Fruit fly (Drosophila melanogaster) whole organism, embryonic: Measurements from ENCODE around the gene CG15209.
A peak's percentile ranks its signal among the peaks of the same experiment; 100 is the strongest.

Source experiments
- Bdp1 ChIP-seq: fragments of 200-800 bp; sonication (Bioruptor generic); optimal IDR thresholded peaks from 3 replicates; lab custom pipeline; 2016; ENCODE audit warnings: missing biosample characterization, missing genetic modification characterization
- Bgb ChIP-seq: fragments of 200-800 bp; sonication (Bioruptor generic); IDR thresholded peaks from 2 replicates; pipeline ENCODE4 v1.3.6; 2022; ENCODE audit warnings: missing biosample characterization, missing genetic modification characterization; ENCODE audit not compliant: partially characterized antibody
- CG12391 ChIP-seq: fragments of 200-800 bp; sonication (Bioruptor generic); optimal IDR thresholded peaks from 3 replicates; lab custom pipeline; 2018; ENCODE audit warnings: missing biosample characterization, mild to moderate bottlenecking, missing genetic modification characterization, moderate library complexity
- CG12659 ChIP-seq: fragments of 200-800 bp; sonication (Bioruptor generic); optimal IDR thresholded peaks from 3 replicates; lab custom pipeline; 2017; ENCODE audit warnings: mild to moderate bottlenecking, missing biosample characterization, missing genetic modification reagents, missing genetic modification characterization
- CG15479 ChIP-seq: fragments of 200-800 bp; sonication (Bioruptor generic); optimal IDR thresholded peaks from 3 replicates; lab custom pipeline; 2019; ENCODE audit warnings: missing biosample characterization, mild to moderate bottlenecking, missing genetic modification characterization, moderate library complexity
- CG15514 ChIP-seq: fragments of 200-800 bp; sonication (Bioruptor generic); optimal IDR thresholded peaks from 3 replicates; lab custom pipeline; 2017; ENCODE audit warnings: missing biosample characterization, missing genetic modification characterization, mild to moderate bottlenecking, moderate library complexity, missing genetic modification reagents
- CG1603 ChIP-seq: fragments of 200-800 bp; sonication (Bioruptor generic); optimal IDR thresholded peaks from 2 replicates; lab custom pipeline; 2019; ENCODE audit warnings: missing biosample characterization, mild to moderate bottlenecking, missing genetic modification characterization, moderate library complexity
- CG1647 ChIP-seq: fragments of 200-800 bp; sonication (Bioruptor generic); optimal IDR thresholded peaks from 3 replicates; lab custom pipeline; 2016; ENCODE audit warnings: missing biosample characterization, missing genetic modification characterization
- CG17186 ChIP-seq: fragments of 200-800 bp; sonication (Bioruptor generic); optimal IDR thresholded peaks from 3 replicates; lab custom pipeline; 2017; ENCODE audit warnings: missing biosample characterization, missing genetic modification reagents, missing genetic modification characterization
- CG17912 ChIP-seq: fragments of 200-800 bp; sonication (Bioruptor generic); optimal IDR thresholded peaks from 2 replicates; lab custom pipeline; 2018; ENCODE audit warnings: missing biosample characterization, mild to moderate bottlenecking, missing genetic modification characterization
- CG30020 ChIP-seq: fragments of 200-800 bp; optimal IDR thresholded peaks from 2 replicates; lab custom pipeline; 2019; ENCODE audit warnings: missing biosample characterization, mild to moderate bottlenecking, missing genetic modification characterization, moderate library complexity
- CG30403 ChIP-seq: fragments of 200-800 bp; sonication (Bioruptor generic); optimal IDR thresholded peaks from 3 replicates; lab custom pipeline; 2016; ENCODE audit warnings: missing biosample characterization, missing genetic modification characterization
- CG34224 ChIP-seq: fragments of 200-800 bp; sonication (Bioruptor generic); IDR thresholded peaks from 3 replicates; pipeline ENCODE4 v1.3.6; 2022; ENCODE audit warnings: missing biosample characterization, missing genetic modification characterization; ENCODE audit not compliant: partially characterized antibody
- CG3995 ChIP-seq: fragments of 200-800 bp; sonication (Bioruptor generic); optimal IDR thresholded peaks from 3 replicates; lab custom pipeline; 2016; ENCODE audit warnings: missing biosample characterization, missing genetic modification characterization
- CG7963 ChIP-seq: fragments of 200-800 bp; sonication (Bioruptor generic); IDR thresholded peaks from 3 replicates; pipeline ENCODE4 v1.3.6; 2022; ENCODE audit warnings: missing biosample characterization, missing genetic modification characterization; ENCODE audit not compliant: partially characterized antibody
- CG9727 ChIP-seq: fragments of 200-800 bp; sonication (Bioruptor generic); optimal IDR thresholded peaks from 3 replicates; lab custom pipeline; 2017; ENCODE audit warnings: missing biosample characterization, mild to moderate bottlenecking, missing genetic modification characterization
- CG9817 ChIP-seq: fragments of 200-800 bp; sonication (Bioruptor generic); optimal IDR thresholded peaks from 2 replicates; lab custom pipeline; 2018; ENCODE audit warnings: missing biosample characterization, mild to moderate bottlenecking, missing genetic modification characterization, moderate library complexity
- Dll ChIP-seq: fragments of 200-800 bp; sonication (Bioruptor generic); IDR thresholded peaks from 4 replicates; pipeline ENCODE4 v1.3.6; 2022; ENCODE audit warnings: missing biosample characterization, missing genetic modification characterization; ENCODE audit not compliant: partially characterized antibody
- E2f2 ChIP-seq: fragments of 200-800 bp; sonication (Bioruptor generic); IDR thresholded peaks from 2 replicates; pipeline ENCODE4 v1.3.6; 2022; ENCODE audit warnings: missing biosample characterization, missing genetic modification characterization
- Ets97D ChIP-seq: fragments of 200-800 bp; sonication (Bioruptor generic); optimal IDR thresholded peaks from 3 replicates; lab custom pipeline; 2016; ENCODE audit warnings: missing biosample characterization, missing genetic modification characterization
- HLH3B ChIP-seq: fragments of 200-800 bp; sonication (Bioruptor generic); IDR thresholded peaks from 2 replicates; pipeline ENCODE4 v1.3.6; 2022; ENCODE audit warnings: missing biosample characterization, missing genetic modification characterization
- MBD-R2 ChIP-seq: fragments of 200-800 bp; sonication (Bioruptor generic); IDR thresholded peaks from 2 replicates; pipeline ENCODE4 v1.3.6; 2022; ENCODE audit warnings: missing biosample characterization, missing genetic modification characterization
- Med ChIP-seq: fragments of 200-800 bp; sonication (Bioruptor generic); peaks from one replicate; lab custom pipeline; 2016; ENCODE audit warnings: missing biosample characterization, missing genetic modification characterization, mild to moderate bottlenecking, inconsistent platforms, moderate library complexity
- Myb ChIP-seq: fragments of 200-800 bp; sonication (Bioruptor generic); optimal IDR thresholded peaks from 2 replicates; lab custom pipeline; 2016; ENCODE audit warnings: missing biosample characterization, missing genetic modification characterization
- Pdp1 ChIP-seq, 2 experiments: fragments of 200-800 bp; sonication (Bioruptor generic); optimal IDR thresholded peaks; 3 replicates each; lab custom pipeline; 2016; ENCODE audit warnings: missing biosample characterization in 2 of 2, missing genetic modification characterization in 2 of 2, mild to moderate bottlenecking in 1 of 2, moderate library complexity in 1 of 2
- Rfx ChIP-seq: fragments of 200-800 bp; sonication (Bioruptor generic); IDR thresholded peaks from 2 replicates; pipeline ENCODE4 v1.3.6; 2022; ENCODE audit warnings: missing biosample characterization, missing genetic modification characterization
- Sry-β ChIP-seq: fragments of 200-800 bp; sonication (Bioruptor generic); optimal IDR thresholded peaks from 2 replicates; lab custom pipeline; 2018; ENCODE audit warnings: missing biosample characterization, mild to moderate bottlenecking, missing genetic modification characterization, moderate library complexity
- Sry-δ ChIP-seq: fragments of 200-800 bp; sonication (Bioruptor generic); optimal IDR thresholded peaks from 2 replicates; lab custom pipeline; 2016; ENCODE audit warnings: missing biosample characterization, missing genetic modification characterization
- Taf1 ChIP-seq: fragments of 200-800 bp; sonication (Bioruptor generic); IDR thresholded peaks from 2 replicates; pipeline ENCODE4 v1.3.6; 2022; ENCODE audit warnings: missing biosample characterization, missing genetic modification characterization
- Xbp1 ChIP-seq: fragments of 200-800 bp; sonication (Bioruptor generic); optimal IDR thresholded peaks from 3 replicates; lab custom pipeline; 2016; ENCODE audit warnings: missing biosample characterization, mild to moderate bottlenecking, missing genetic modification characterization
- YL-1 ChIP-seq: fragments of 200-800 bp; sonication (Bioruptor generic); optimal IDR thresholded peaks from 3 replicates; lab custom pipeline; 2017; ENCODE audit warnings: missing biosample characterization, mild to moderate bottlenecking, missing genetic modification characterization
- ab ChIP-seq: fragments of 200-800 bp; sonication (Bioruptor generic); optimal IDR thresholded peaks from 2 replicates; lab custom pipeline; 2016; ENCODE audit warnings: missing biosample characterization, missing genetic modification characterization
- amos ChIP-seq: fragments of 200-800 bp; sonication (Bioruptor generic); IDR thresholded peaks from 2 replicates; pipeline ENCODE4 v1.3.6; 2022; ENCODE audit warnings: missing biosample characterization, missing genetic modification characterization; ENCODE audit not compliant: partially characterized antibody
- ato ChIP-seq: fragments of 200-800 bp; sonication (Bioruptor generic); IDR thresholded peaks from 2 replicates; pipeline ENCODE4 v1.3.6; 2022; ENCODE audit warnings: missing biosample characterization, missing genetic modification characterization; ENCODE audit not compliant: partially characterized antibody
- chinmo ChIP-seq: fragments of 200-800 bp; sonication (Bioruptor generic); IDR thresholded peaks from 4 replicates; pipeline ENCODE4 v1.3.6; 2022; ENCODE audit warnings: missing biosample characterization, missing genetic modification characterization; ENCODE audit not compliant: partially characterized antibody
- gce ChIP-seq: fragments of 200-800 bp; sonication (Bioruptor generic); IDR thresholded peaks from 3 replicates; pipeline ENCODE4 v1.3.6; 2022; ENCODE audit warnings: missing biosample characterization, missing genetic modification characterization
- grau ChIP-seq: fragments of 200-800 bp; optimal IDR thresholded peaks from 3 replicates; lab custom pipeline; 2019; ENCODE audit warnings: missing biosample characterization, mild to moderate bottlenecking, missing genetic modification characterization, moderate library complexity
- hb ChIP-seq: fragments of 200-800 bp; sonication (Bioruptor generic); IDR thresholded peaks from 3 replicates; pipeline ENCODE4 v1.3.6; 2022; ENCODE audit warnings: missing biosample characterization, missing genetic modification characterization; ENCODE audit not compliant: partially characterized antibody
- lilli ChIP-seq: fragments of 200-800 bp; sonication (Bioruptor generic); optimal IDR thresholded peaks from 3 replicates; lab custom pipeline; 2016; ENCODE audit warnings: missing biosample characterization, missing genetic modification characterization
- lola ChIP-seq, 3 experiments: fragments of >200 bp in 2 of 3; fragments of 200-800 bp in 1 of 3; sonication (Bioruptor generic) in 1 of 3; optimal IDR thresholded peaks; 2 replicates each; lab custom pipeline; 2017 to 2019; ENCODE audit warnings: missing biosample characterization in 3 of 3, missing genetic modification characterization in 3 of 3, mild to moderate bottlenecking in 1 of 3, moderate library complexity in 1 of 3
- nerfin-2 ChIP-seq: fragments of 200-800 bp; sonication (Bioruptor generic); IDR thresholded peaks from 2 replicates; pipeline ENCODE4 v1.3.6; 2022; ENCODE audit warnings: missing biosample characterization, missing genetic modification characterization; ENCODE audit not compliant: partially characterized antibody
- oc ChIP-seq: fragments of 200-800 bp; sonication (Bioruptor generic); optimal IDR thresholded peaks from 2 replicates; lab custom pipeline; 2018; ENCODE audit warnings: missing biosample characterization, mild to moderate bottlenecking, missing genetic modification characterization, moderate library complexity
- pho ChIP-seq: fragments of 200-800 bp; sonication (Bioruptor generic); optimal IDR thresholded peaks from 2 replicates; lab custom pipeline; 2016; ENCODE audit warnings: missing biosample characterization, missing genetic modification characterization
- row ChIP-seq: fragments of 200-800 bp; sonication (Bioruptor generic); IDR thresholded peaks from 3 replicates; pipeline ENCODE4 v1.3.6; 2022; ENCODE audit warnings: missing biosample characterization, missing genetic modification characterization
- sens ChIP-seq: fragments of 200-800 bp; sonication (Bioruptor generic); peaks from one replicate; lab custom pipeline; 2016; ENCODE audit warnings: missing biosample characterization, missing genetic modification characterization
- seq ChIP-seq: fragments of 200-800 bp; sonication (Bioruptor generic); IDR thresholded peaks from 2 replicates; pipeline ENCODE4 v1.3.6; 2022; ENCODE audit warnings: missing biosample characterization, missing genetic modification characterization
- ssp ChIP-seq: fragments of 200-800 bp; sonication (Bioruptor generic); IDR thresholded peaks from 2 replicates; pipeline ENCODE4 v1.3.6; 2022; ENCODE audit warnings: missing biosample characterization, missing genetic modification characterization
- sug ChIP-seq: fragments of 200-800 bp; optimal IDR thresholded peaks from 2 replicates; lab custom pipeline; 2019; ENCODE audit warnings: missing biosample characterization, mild to moderate bottlenecking, missing genetic modification characterization, moderate library complexity
- z ChIP-seq: fragments of 200-800 bp; sonication (Bioruptor generic); IDR thresholded peaks from 3 replicates; pipeline ENCODE4 v1.3.6; 2022; ENCODE audit warnings: missing biosample characterization, missing genetic modification characterization

Gene CG15209

DNA sequence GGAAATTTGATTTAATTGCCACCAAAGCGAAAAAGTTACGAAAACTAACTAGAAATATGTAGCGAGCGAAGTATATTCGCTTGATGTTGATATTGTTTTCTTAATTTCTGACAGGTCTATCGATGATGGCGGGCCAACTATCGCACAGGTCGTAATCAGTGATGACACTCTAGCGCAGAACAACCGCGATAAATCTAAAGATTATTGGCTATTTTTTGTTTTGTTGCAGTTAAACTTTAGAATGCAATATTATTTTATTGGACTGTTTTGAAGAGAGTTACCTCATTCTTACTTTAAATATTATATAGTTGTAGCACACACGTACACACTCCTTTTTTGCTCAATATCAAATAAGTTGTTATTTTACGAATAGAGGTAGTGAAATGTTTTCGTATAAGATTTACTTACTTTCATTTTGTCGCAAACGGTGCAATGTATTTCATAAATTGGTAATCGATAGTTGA is 5.0 kb downstream of the CG15209 start, which contains the start of gene sbr (continued):
- TF ChIP-seq nerfin-2 (GFP tag; lab: Robert Waterston, UW) (peak; percentile 62), CG17912 (no peak), Sry-δ (GFP tag; lab: Kevin White, UChicago) (peak; percentile 80), Taf1 (GFP tag; lab: Robert Waterston, UW) (no peak), pho (GFP tag; lab: Kevin White, UChicago) (peak; percentile 1), oc (tag; lab: Kevin White, UChicago) (no peak), E2f2 (GFP tag; lab: Robert Waterston, UW) (0 out of 2 replicates have a peak, but pooled peaks have one; percentile 22), lola (GFP tag; optimal IDR thresholded peaks at IDR 0.05; lab: Kevin White, UChicago) (peak in 1 of 3 experiments; percentile 24), CG7963 (GFP tag; lab: Robert Waterston, UW) (peak; percentile 64; the same call in 1 of the 3 replicates), ab (GFP tag; lab: Kevin White, UChicago) (no peak), CG3995 (GFP tag; lab: Kevin White, UChicago) (peak; percentile 65), HLH3B (GFP tag; lab: Robert Waterston, UW) (no peak), Myb (GFP tag; lab: Kevin White, UChicago) (peak; percentile 1), ssp (no peak), Bgb (peak; percentile 76), CG15479 (GFP tag; lab: Kevin White, UChicago) (peak; percentile 18), Ets97D (GFP tag; lab: Kevin White, UChicago) (peak; percentile 13), Pdp1 (GFP tag; optimal IDR thresholded peaks at IDR 0.05; lab: Kevin White, UChicago) (peak in 1 of 2 experiments; percentile 8), CG17186 (GFP tag; lab: Kevin White, UChicago) (peak; percentile 12), YL-1 (GFP tag; lab: Kevin White, UChicago) (no peak), seq (GFP tag; lab: Robert Waterston, UW) (no peak), z (no peak), lilli (peak; percentile 39), Xbp1 (GFP tag; lab: Kevin White, UChicago) (peak; percentile 6), amos (GFP tag; lab: Robert Waterston, UW) (peak; percentile 78), Sry-β (peak; percentile 83), row (GFP tag; lab: Robert Waterston, UW) (peak; percentile 78), Bdp1 (GFP tag; lab: Kevin White, UChicago) (no peak), CG1603 (tag; lab: Kevin White, UChicago) (peak; percentile 13), CG1647 (no peak), sug (tag; lab: Kevin White, UChicago) (peak; percentile 4), sens (GFP tag; lab: Kevin White, UChicago) (peak; percentile 47), ato (GFP tag; lab: Robert Waterston, UW) (0 out of 2 replicates have a peak, but pooled peaks have one; percentile 13), hb (GFP tag; lab: Robert Waterston, UW) (peak; percentile 76; the same call in 2 of the 3 replicates), grau (peak; percentile 30), CG12659 (GFP tag; lab: Kevin White, UChicago) (peak; percentile 37), chinmo (GFP tag; lab: Robert Waterston, UW) (peak; percentile 71; the same call in 1 of the 4 replicates), CG34224 (peak; percentile 74), MBD-R2 (GFP tag; lab: Robert Waterston, UW) (peak; percentile 15; the same call in 1 of the 2 replicates), CG15514 (GFP tag; lab: Kevin White, UChicago) (peak; percentile 17), gce (GFP tag; lab: Robert Waterston, UW) (no peak), CG12391 (tag; lab: Kevin White, UChicago) (peak; percentile 37), CG9727 (peak; percentile 8), CG30403 (GFP tag; lab: Kevin White, UChicago) (peak; percentile 42), CG30020 (tag; lab: Kevin White, UChicago) (peak; percentile 51), Rfx (peak; percentile 47; the same call in 1 of the 2 replicates), Dll (GFP tag; lab: Robert Waterston, UW) (peak; percentile 79), Med (GFP tag; lab: Kevin White, UChicago) (peak; percentile 38), CG9817 (peak; percentile 21)
